Fruit fly (Drosophila melanogaster): Measurements from ENCODE around the gene Mkp.

Mkp gene

DNA sequence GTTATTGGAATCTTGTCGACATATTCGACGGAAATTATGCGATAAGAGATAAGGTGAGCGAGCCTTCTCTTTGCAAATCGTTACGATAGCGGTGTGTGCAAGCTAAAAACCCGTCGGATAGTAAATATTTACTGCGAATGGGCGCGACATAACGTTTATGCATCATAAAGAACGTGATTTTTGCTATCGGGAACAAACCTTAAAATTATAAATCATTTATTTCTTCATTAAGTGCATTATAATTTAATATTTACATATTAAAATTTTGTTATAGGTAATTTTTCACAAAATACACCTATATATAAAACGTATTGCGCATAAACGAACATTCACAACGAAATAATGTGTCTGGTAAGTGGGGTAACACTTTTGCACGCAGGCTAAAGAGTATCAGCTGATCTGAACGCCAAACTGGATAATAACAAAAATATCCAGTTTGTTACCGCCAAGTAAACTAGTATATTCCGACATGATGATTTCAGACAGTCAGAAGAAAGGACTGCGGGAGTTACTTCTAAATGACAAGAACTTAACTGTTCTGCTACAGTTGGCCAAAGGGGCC lies 21.5 kb upstream of the Mkp start, which contains the start of the genes Gk1 and CG13876 (continued):
- TF ChIP-seq trh (GFP tag; optimal IDR thresholded peaks at IDR 0.05) (peak; percentile 77), CG12391 (tag; optimal IDR thresholded peaks at IDR 0.05) (peak; percentile 98), sima (GFP tag; optimal IDR thresholded peaks at IDR 0.05) (no peak), dysf (GFP tag; IDR thresholded peaks at IDR 0.05) (peak; percentile 95), tll (GFP tag; optimal IDR thresholded peaks at IDR 0.05) (peak in 1 of 2 experiments; percentile 62), CG31388 (GFP tag; optimal IDR thresholded peaks at IDR 0.05) (peak; percentile 59), Trl (optimal IDR thresholded peaks at IDR 0.05) (peak in 1 of 2 experiments; percentile 9), Trl (GFP tag; optimal IDR thresholded peaks at IDR 0.05) (peak; percentile 5), p53 (GFP tag; optimal IDR thresholded peaks at IDR 0.05) (no peak), rib (GFP tag; IDR thresholded peaks at IDR 0.05) (peak; percentile 94), ap (GFP tag; IDR thresholded peaks at IDR 0.05) (peak; percentile 89), br (optimal IDR thresholded peaks at IDR 0.05) (no peak), NfI (GFP tag; optimal IDR thresholded peaks at IDR 0.05) (peak; percentile 93), CG10321 (GFP tag; IDR thresholded peaks at IDR 0.05) (peak; percentile 65), bigmax (GFP tag; optimal IDR thresholded peaks at IDR 0.05) (peak; percentile 71), CG6654 (GFP tag; optimal IDR thresholded peaks at IDR 0.05) (peak; percentile 66), Lhr (GFP tag; optimal IDR thresholded peaks at IDR 0.05) (no peak), Dfd (GFP tag; optimal IDR thresholded peaks at IDR 0.05) (no peak), CG1647 (GFP tag; optimal IDR thresholded peaks at IDR 0.05) (peak; percentile 22), CG13624 (GFP tag; optimal IDR thresholded peaks at IDR 0.05) (peak; percentile 58), ems (GFP tag; optimal IDR thresholded peaks at IDR 0.05) (peak; percentile 72), CG30431 (GFP tag; optimal IDR thresholded peaks at IDR 0.05) (peak; percentile 83), zen2 (GFP tag; IDR thresholded peaks at IDR 0.05; ENCODE audit: partially characterized antibody) (no peak), al (GFP tag; IDR thresholded peaks at IDR 0.05) (peak; percentile 89), sr (GFP tag; IDR thresholded peaks at IDR 0.05) (no peak), zfh1 (GFP tag; IDR thresholded peaks at IDR 0.05) (peak; percentile 96), CG11504 (tag; optimal IDR thresholded peaks at IDR 0.05) (peak; percentile 95), CG4328 (GFP tag; optimal IDR thresholded peaks at IDR 0.05) (peak; percentile 94), Nf-YC (tag; optimal IDR thresholded peaks at IDR 0.05) (peak; percentile 90), repo (GFP tag; optimal IDR thresholded peaks at IDR 0.05) (no peak), CG14441 (GFP tag; IDR thresholded peaks at IDR 0.05) (peak; percentile 90), hth (optimal IDR thresholded peaks at IDR 0.05) (no peak), CG12769 (tag; optimal IDR thresholded peaks at IDR 0.05) (peak; percentile 95), CG4854 (GFP tag; optimal IDR thresholded peaks at IDR 0.05) (peak; percentile 69), zen (tag; optimal IDR thresholded peaks at IDR 0.05) (peak; percentile 97), CG12299 (tag; optimal IDR thresholded peaks at IDR 0.05) (peak; percentile 98), Antp (GFP tag; optimal IDR thresholded peaks at IDR 0.05) (no peak), CG9876 (GFP tag; optimal IDR thresholded peaks at IDR 0.05) (no peak), Atf6 (GFP tag; IDR thresholded peaks at IDR 0.05) (peak; percentile 97), Neu2 (GFP tag; optimal IDR thresholded peaks at IDR 0.05; ENCODE audit: borderline replicate concordance) (no peak), Bdp1 (GFP tag; optimal IDR thresholded peaks at IDR 0.05) (peak; percentile 48), vvl (GFP tag; IDR thresholded peaks at IDR 0.05) (peak; percentile 98), otp (GFP tag; IDR thresholded peaks at IDR 0.05) (peak; percentile 87), CG13123 (GFP tag; optimal IDR thresholded peaks at IDR 0.05) (peak; percentile 86), crc (GFP tag; optimal IDR thresholded peaks at IDR 0.05) (no peak), CG32767 (GFP tag; IDR thresholded peaks at IDR 0.05) (peak; percentile 94), kni (GFP tag; optimal IDR thresholded peaks at IDR 0.05) (peak; percentile 89), CG12659 (GFP tag; optimal IDR thresholded peaks at IDR 0.05) (peak; percentile 98), dm (GFP tag; optimal IDR thresholded peaks at IDR 0.05) (no peak), CG10147 (GFP tag; optimal IDR thresholded peaks at IDR 0.05) (peak; percentile 97), CG2116 (GFP tag; optimal IDR thresholded peaks at IDR 0.05) (peak; percentile 75), CG2199 (GFP tag; IDR thresholded peaks at IDR 0.05) (peak; percentile 94)

Data from whole organism, embryonic.